Worm (Caenorhabditis elegans) whole organism, L4/young adult: ENCODE measurements around the gene F20D12.12.

ENCODE experiments used
- dao-5 ChIP-seq: sonication (generic microtip); optimal IDR thresholded peaks from 2 replicates; lab custom pipeline; 2016; ENCODE audit warnings: missing genotype, missing genetic modification characterization, moderate library complexity, missing compliant biosample characterization
- him-1 ChIP-seq: sonication (generic microtip); optimal IDR thresholded peaks from 2 replicates; lab custom pipeline; 2016; ENCODE audit warnings: missing genotype, missing genetic modification reagents, missing genetic modification characterization, missing compliant biosample characterization

DNA sequence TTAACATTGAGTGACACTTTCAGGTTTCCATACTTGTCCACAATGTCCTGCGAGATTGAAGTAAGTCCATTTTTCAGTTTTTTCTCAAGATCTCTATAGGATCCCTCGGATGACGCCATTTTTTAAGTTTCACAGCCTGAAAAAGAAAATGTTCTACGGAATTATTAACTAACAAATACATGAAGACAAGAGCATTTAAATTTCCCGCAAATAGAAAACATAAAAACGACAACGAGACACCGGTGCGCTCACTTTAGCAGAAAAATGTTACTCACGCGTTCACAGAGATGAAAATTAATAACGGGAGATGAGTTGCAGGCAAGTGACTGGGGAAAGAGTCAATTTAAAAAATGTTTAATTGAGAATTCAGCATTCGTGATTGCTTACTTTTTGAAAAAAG is 783 bp upstream of the F20D12.12 start, which contains the start of gene czw-1:
- TF ChIP-seq him-1 (tag; lab: Kevin White, UChicago) (no peak), dao-5 (tag; lab: Kevin White, UChicago) (no peak)
